Worm (Caenorhabditis elegans) whole organism, late embryonic: ENCODE measurements around the gene nop-1.

ENCODE experiments used
- F13H6.1 ChIP-seq: sonication (generic microtip); optimal IDR thresholded peaks from 2 replicates; lab custom pipeline; 2016; ENCODE audit warnings: missing genetic modification characterization, missing compliant biosample characterization
- hlh-13 ChIP-seq: fragments of 200-800 bp; sonication (Bioruptor generic); optimal IDR thresholded peaks from 2 replicates; lab custom pipeline; 2018; ENCODE audit warnings: mild to moderate bottlenecking, missing genetic modification characterization, missing compliant biosample characterization
- tbx-2 ChIP-seq: sonication (generic microtip); optimal IDR thresholded peaks from 2 replicates; lab custom pipeline; 2016; ENCODE audit warnings: missing genetic modification characterization, missing compliant biosample characterization
- unc-55 ChIP-seq: sonication (generic microtip); optimal IDR thresholded peaks from 2 replicates; lab custom pipeline; 2017; ENCODE audit warnings: missing biosample characterization, missing genetic modification reagents, missing genetic modification characterization

ce11 chrIII:5943368-5944180 lies 14.9 kb upstream of the nop-1 start:
- TF ChIP-seq F13H6.1 (tag; lab: Kevin White, UChicago) (no peak), hlh-13 (no peak), unc-55 (GFP tag; lab: Kevin White, UChicago) (no peak), tbx-2 (tag; lab: Kevin White, UChicago) (no peak)
